Fruit fly (Drosophila melanogaster) whole organism, embryonic: ENCODE measurements around the gene Hs6st.

ENCODE experiments used
- Asciz ChIP-seq: fragments of 200-800 bp; sonication (Bioruptor generic); optimal IDR thresholded peaks from 2 replicates; lab custom pipeline; 2017; ENCODE audit warnings: missing biosample characterization, mild to moderate bottlenecking, missing genetic modification characterization, missing genetic modification reagents
- B-H1 ChIP-seq: fragments of 200-800 bp; sonication (Bioruptor generic); IDR thresholded peaks from 3 replicates; pipeline ENCODE4 v1.3.6; 2022; ENCODE audit warnings: missing biosample characterization, missing genetic modification characterization
- CG1024 ChIP-seq: fragments of 200-800 bp; sonication (Bioruptor generic); IDR thresholded peaks from 2 replicates; pipeline ENCODE4 v1.3.6; 2022; ENCODE audit warnings: missing biosample characterization, missing genetic modification characterization
- CG10267 ChIP-seq: fragments of 200-800 bp; sonication (Bioruptor generic); optimal IDR thresholded peaks from 2 replicates; lab custom pipeline; 2018; ENCODE audit warnings: missing biosample characterization, mild to moderate bottlenecking, missing genetic modification characterization, moderate library complexity
- CG10979 ChIP-seq: fragments of 200-800 bp; sonication (Bioruptor generic); optimal IDR thresholded peaks from 2 replicates; lab custom pipeline; 2018; ENCODE audit warnings: missing biosample characterization, mild to moderate bottlenecking, missing genetic modification characterization, moderate library complexity
- CG12299 ChIP-seq: fragments of 200-800 bp; sonication (Bioruptor generic); optimal IDR thresholded peaks from 2 replicates; lab custom pipeline; 2018; ENCODE audit warnings: missing biosample characterization, mild to moderate bottlenecking, missing genetic modification characterization
- CG13775 ChIP-seq: fragments of 200-800 bp; sonication (Bioruptor generic); optimal IDR thresholded peaks from 3 replicates; lab custom pipeline; 2017; ENCODE audit warnings: missing biosample characterization, mild to moderate bottlenecking, missing genetic modification characterization
- CG15011 ChIP-seq: fragments of 200-800 bp; sonication (Bioruptor generic); optimal IDR thresholded peaks from 3 replicates; lab custom pipeline; 2018; ENCODE audit warnings: missing biosample characterization, mild to moderate bottlenecking, missing genetic modification characterization
- CG1647 ChIP-seq: fragments of 200-800 bp; sonication (Bioruptor generic); optimal IDR thresholded peaks from 3 replicates; lab custom pipeline; 2016; ENCODE audit warnings: missing biosample characterization, missing genetic modification characterization
- CG16779 ChIP-seq: fragments of 200-800 bp; sonication (Bioruptor generic); IDR thresholded peaks from 2 replicates; pipeline ENCODE4 v1.3.6; 2022; ENCODE audit warnings: missing biosample characterization, missing genetic modification characterization
- CG17186 ChIP-seq: fragments of 200-800 bp; sonication (Bioruptor generic); optimal IDR thresholded peaks from 3 replicates; lab custom pipeline; 2017; ENCODE audit warnings: missing biosample characterization, missing genetic modification reagents, missing genetic modification characterization
- CG2116 ChIP-seq: fragments of 200-800 bp; sonication (Bioruptor generic); optimal IDR thresholded peaks from 3 replicates; lab custom pipeline; 2018; ENCODE audit warnings: missing biosample characterization, mild to moderate bottlenecking, missing genetic modification characterization
- CG33213 ChIP-seq: fragments of 200-800 bp; sonication (Bioruptor generic); optimal IDR thresholded peaks from 3 replicates; lab custom pipeline; 2016; ENCODE audit warnings: missing biosample characterization, missing genetic modification characterization
- CG43689 ChIP-seq: fragments of 200-800 bp; sonication (Bioruptor generic); IDR thresholded peaks from 2 replicates; pipeline ENCODE4 v1.3.6; 2022; ENCODE audit warnings: missing biosample characterization, missing genetic modification characterization
- CG5953 ChIP-seq: fragments of 200-800 bp; sonication (Bioruptor generic); IDR thresholded peaks from 2 replicates; pipeline ENCODE4 v1.3.6; 2022; ENCODE audit warnings: missing biosample characterization, missing genetic modification characterization
- CG6765 ChIP-seq: fragments of 200-800 bp; sonication (Bioruptor generic); optimal IDR thresholded peaks from 3 replicates; lab custom pipeline; 2017; ENCODE audit warnings: missing biosample characterization, mild to moderate bottlenecking, missing genetic modification characterization
- CG7786 ChIP-seq: fragments of 200-800 bp; sonication (Bioruptor generic); optimal IDR thresholded peaks from 2 replicates; lab custom pipeline; 2016; ENCODE audit warnings: missing biosample characterization, missing genetic modification characterization
- CG7839 ChIP-seq: fragments of 200-800 bp; sonication (Bioruptor generic); optimal IDR thresholded peaks from 3 replicates; lab custom pipeline; 2018; ENCODE audit warnings: missing biosample characterization, mild to moderate bottlenecking, missing genetic modification characterization, moderate library complexity
- CG7987 ChIP-seq: fragments of 200-800 bp; sonication (Bioruptor generic); optimal IDR thresholded peaks from 2 replicates; lab custom pipeline; 2018; ENCODE audit warnings: missing biosample characterization, mild to moderate bottlenecking, missing genetic modification characterization, moderate library complexity
- CG8089 ChIP-seq: fragments of 200-800 bp; sonication (Bioruptor generic); optimal IDR thresholded peaks from 3 replicates; lab custom pipeline; 2016; ENCODE audit warnings: missing biosample characterization, missing genetic modification characterization
- Doc3 ChIP-seq: fragments of 200-800 bp; sonication (Bioruptor generic); IDR thresholded peaks from 3 replicates; pipeline ENCODE4 v1.3.6; 2022; ENCODE audit warnings: missing biosample characterization, missing genetic modification characterization; ENCODE audit not compliant: partially characterized antibody
- H2.0 ChIP-seq: fragments of 200-800 bp; sonication (Bioruptor generic); IDR thresholded peaks from 2 replicates; pipeline ENCODE4 v1.3.6; 2022; ENCODE audit warnings: missing biosample characterization, missing genetic modification characterization
- NC2α ChIP-seq: fragments of 200-800 bp; sonication (Bioruptor generic); optimal IDR thresholded peaks from 2 replicates; lab custom pipeline; 2016; ENCODE audit warnings: missing biosample characterization, missing genetic modification characterization
- NC2β ChIP-seq: fragments of 200-800 bp; sonication (Bioruptor generic); optimal IDR thresholded peaks from 2 replicates; lab custom pipeline; 2016; ENCODE audit warnings: missing biosample characterization, missing genetic modification characterization
- Rx ChIP-seq: fragments of 200-800 bp; sonication (Bioruptor generic); IDR thresholded peaks from 2 replicates; pipeline ENCODE4 v1.3.6; 2022; ENCODE audit warnings: missing biosample characterization, missing genetic modification characterization
- Six4 ChIP-seq: fragments of 200-800 bp; sonication (Bioruptor generic); optimal IDR thresholded peaks from 2 replicates; lab custom pipeline; 2016; ENCODE audit warnings: missing biosample characterization, missing genetic modification characterization
- ase ChIP-seq: fragments of 200-800 bp; sonication (Bioruptor generic); IDR thresholded peaks from 3 replicates; pipeline ENCODE4 v1.3.6; 2022; ENCODE audit warnings: missing biosample characterization, missing genetic modification characterization
- bowl ChIP-seq: fragments of 200-800 bp; sonication (Bioruptor generic); IDR thresholded peaks from 2 replicates; pipeline ENCODE4 v1.3.6; 2022; ENCODE audit warnings: missing biosample characterization, missing genetic modification characterization
- cg ChIP-seq: fragments of 200-800 bp; sonication (Bioruptor generic); optimal IDR thresholded peaks from 3 replicates; lab custom pipeline; 2019; ENCODE audit warnings: missing biosample characterization, mild to moderate bottlenecking, missing genetic modification characterization, moderate library complexity
- crol ChIP-seq: fragments of 200-800 bp; sonication (Bioruptor generic); IDR thresholded peaks from 2 replicates; pipeline ENCODE4 v1.3.6; 2022; ENCODE audit warnings: missing biosample characterization, missing genetic modification characterization
- crp ChIP-seq, 2 experiments: fragments of 200-800 bp; sonication (Bioruptor generic); optimal IDR thresholded peaks; 2 replicates in 1 of 2; 3 replicates in 1 of 2; lab custom pipeline; 2017; ENCODE audit warnings: missing biosample characterization in 2 of 2, missing genetic modification characterization in 2 of 2, mild to moderate bottlenecking in 1 of 2, moderate library complexity in 1 of 2
- dati ChIP-seq: fragments of 200-800 bp; sonication (Bioruptor generic); IDR thresholded peaks from 2 replicates; pipeline ENCODE4 v1.3.6; 2022; ENCODE audit warnings: missing biosample characterization, missing genetic modification characterization
- dmrt11E ChIP-seq: fragments of 200-800 bp; sonication (Bioruptor generic); optimal IDR thresholded peaks from 3 replicates; lab custom pipeline; 2018; ENCODE audit warnings: missing biosample characterization, mild to moderate bottlenecking, missing genetic modification characterization, moderate library complexity
- dysf ChIP-seq: fragments of 200-800 bp; sonication (Bioruptor generic); IDR thresholded peaks from 3 replicates; pipeline ENCODE4 v1.3.6; 2022; ENCODE audit warnings: missing biosample characterization, missing genetic modification characterization
- ftz-f1 ChIP-seq: fragments of 200-800 bp; sonication (Bioruptor generic); optimal IDR thresholded peaks from 2 replicates; lab custom pipeline; 2016; ENCODE audit warnings: missing biosample characterization, missing genetic modification characterization
- grau ChIP-seq: fragments of 200-800 bp; optimal IDR thresholded peaks from 3 replicates; lab custom pipeline; 2019; ENCODE audit warnings: missing biosample characterization, mild to moderate bottlenecking, missing genetic modification characterization, moderate library complexity
- h ChIP-seq: fragments of >200 bp; optimal IDR thresholded peaks from 2 replicates; lab custom pipeline; 2017
- ken ChIP-seq: fragments of 200-800 bp; sonication (Bioruptor generic); IDR thresholded peaks from 3 replicates; pipeline ENCODE4 v1.3.6; 2022; ENCODE audit warnings: missing biosample characterization, missing genetic modification characterization
- knrl ChIP-seq: fragments of 200-800 bp; sonication (Bioruptor generic); IDR thresholded peaks from 3 replicates; pipeline ENCODE4 v1.3.6; 2022; ENCODE audit warnings: missing biosample characterization, missing genetic modification characterization; ENCODE audit not compliant: partially characterized antibody
- lbe ChIP-seq: fragments of 200-800 bp; sonication (Bioruptor generic); optimal IDR thresholded peaks from 2 replicates; lab custom pipeline; 2016; ENCODE audit warnings: missing biosample characterization, mild to moderate bottlenecking, missing genetic modification characterization
- lmd ChIP-seq: fragments of 200-800 bp; sonication (Bioruptor generic); IDR thresholded peaks from 2 replicates; pipeline ENCODE4 v1.3.6; 2022; ENCODE audit warnings: missing biosample characterization, missing genetic modification characterization
- maf-S ChIP-seq: fragments of 200-800 bp; sonication (Bioruptor generic); optimal IDR thresholded peaks from 2 replicates; lab custom pipeline; 2016; ENCODE audit warnings: missing biosample characterization, missing genetic modification characterization
- onecut ChIP-seq: fragments of 200-800 bp; sonication (Bioruptor generic); IDR thresholded peaks from 2 replicates; pipeline ENCODE4 v1.3.6; 2022; ENCODE audit warnings: missing biosample characterization, missing genetic modification characterization
- phol ChIP-seq: fragments of 200-800 bp; sonication (Bioruptor generic); optimal IDR thresholded peaks from 3 replicates; lab custom pipeline; 2018; ENCODE audit warnings: missing biosample characterization, mild to moderate bottlenecking, missing genetic modification characterization, moderate library complexity
- sd ChIP-seq: fragments of 200-800 bp; sonication (Bioruptor generic); optimal IDR thresholded peaks from 3 replicates; lab custom pipeline; 2018; ENCODE audit warnings: missing biosample characterization, mild to moderate bottlenecking, missing genetic modification characterization, moderate library complexity
- sens-2 ChIP-seq: fragments of 200-800 bp; sonication (Bioruptor generic); IDR thresholded peaks from 2 replicates; pipeline ENCODE4 v1.3.6; 2022; ENCODE audit warnings: missing biosample characterization, missing genetic modification characterization
- sima ChIP-seq: fragments of 200-800 bp; sonication (Bioruptor generic); optimal IDR thresholded peaks from 2 replicates; lab custom pipeline; 2016; ENCODE audit warnings: missing biosample characterization, missing genetic modification characterization
- sob ChIP-seq: fragments of 200-800 bp; sonication (Bioruptor generic); IDR thresholded peaks from 2 replicates; pipeline ENCODE4 v1.3.6; 2022; ENCODE audit warnings: missing biosample characterization, missing genetic modification characterization
- sqz ChIP-seq: fragments of 200-800 bp; sonication (Bioruptor generic); optimal IDR thresholded peaks from 3 replicates; lab custom pipeline; 2018; ENCODE audit warnings: missing biosample characterization, mild to moderate bottlenecking, missing genetic modification characterization
- stc ChIP-seq: fragments of 200-800 bp; sonication (Bioruptor generic); IDR thresholded peaks from 2 replicates; pipeline ENCODE4 v1.3.6; 2022; ENCODE audit warnings: missing biosample characterization, missing genetic modification characterization
- trh ChIP-seq: fragments of 200-800 bp; sonication (Bioruptor generic); optimal IDR thresholded peaks from 2 replicates; lab custom pipeline; 2016; ENCODE audit warnings: missing biosample characterization, missing genetic modification characterization
- tup ChIP-seq: fragments of 200-800 bp; sonication (Bioruptor generic); optimal IDR thresholded peaks from 2 replicates; lab custom pipeline; 2016; ENCODE audit warnings: missing biosample characterization, mild to moderate bottlenecking, missing genetic modification characterization, moderate library complexity

Hs6st gene

dm6 chr3R:19999474-19999873, 8.8 kb downstream of the Hs6st start (continued):
- TF ChIP-seq CG12299 (peak; percentile 68), bowl (GFP tag; lab: Robert Waterston, UW) (peak; percentile 42; the same call in 1 of the 2 replicates), CG17186 (GFP tag; lab: Kevin White, UChicago) (no peak), onecut (GFP tag; lab: Robert Waterston, UW) (peak; percentile 72), NC2β (GFP tag; lab: Kevin White, UChicago) (no peak), CG6765 (GFP tag; lab: Kevin White, UChicago) (peak; percentile 38), cg (no peak), ken (GFP tag; lab: Robert Waterston, UW) (peak; percentile 45; the same call in 1 of the 3 replicates), tup (GFP tag; lab: Kevin White, UChicago) (no peak), dati (no peak), CG16779 (GFP tag; lab: Robert Waterston, UW) (no peak), H2.0 (peak; percentile 70), dysf (GFP tag; lab: Robert Waterston, UW) (peak; percentile 79), crp (GFP tag; optimal IDR thresholded peaks at IDR 0.05; lab: Kevin White, UChicago) (no peak), h (no peak), sqz (GFP tag; lab: Kevin White, UChicago) (peak; percentile 80), sd (peak; percentile 50), CG7839 (tag; lab: Kevin White, UChicago) (peak; percentile 89), CG7987 (peak; percentile 24), dmrt11E (peak; percentile 88), Asciz (GFP tag; lab: Kevin White, UChicago) (peak; percentile 80), CG43689 (GFP tag; lab: Robert Waterston, UW) (peak; percentile 57; the same call in 1 of the 2 replicates), CG8089 (GFP tag; lab: Kevin White, UChicago) (no peak), CG15011 (GFP tag; lab: Kevin White, UChicago) (peak; percentile 43), CG2116 (GFP tag; lab: Kevin White, UChicago) (peak; percentile 11), crol (GFP tag; lab: Robert Waterston, UW) (peak; percentile 49; the same call in 1 of the 2 replicates), CG10267 (tag; lab: Kevin White, UChicago) (peak; percentile 83), sima (no peak), NC2α (no peak), CG5953 (peak; percentile 83), Doc3 (GFP tag; lab: Robert Waterston, UW) (no peak), lbe (peak; percentile 23), stc (peak; percentile 87), CG10979 (tag; lab: Kevin White, UChicago) (peak; percentile 88), Six4 (GFP tag; lab: Kevin White, UChicago) (peak; percentile 58), trh (GFP tag; lab: Kevin White, UChicago) (no peak), phol (tag; lab: Kevin White, UChicago) (peak; percentile 84), Rx (GFP tag; lab: Robert Waterston, UW) (no peak), ftz-f1 (GFP tag; lab: Kevin White, UChicago) (no peak), ase (GFP tag; lab: Robert Waterston, UW) (0 out of 3 replicates have a peak, but pooled peaks have one; percentile 53), B-H1 (GFP tag; lab: Robert Waterston, UW) (peak; percentile 66), CG1024 (peak; percentile 55; the same call in 1 of the 2 replicates), sob (GFP tag; lab: Robert Waterston, UW) (peak; percentile 82), CG1647 (GFP tag; lab: Kevin White, UChicago) (no peak), CG33213 (GFP tag; lab: Kevin White, UChicago) (no peak), lmd (GFP tag; lab: Robert Waterston, UW) (peak; percentile 87), grau (tag; lab: Kevin White, UChicago) (peak; percentile 87), knrl (GFP tag; lab: Robert Waterston, UW) (no peak), CG7786 (no peak), sens-2 (GFP tag; lab: Robert Waterston, UW) (0 out of 2 replicates have a peak, but pooled peaks have one; percentile 24), CG13775 (GFP tag; lab: Kevin White, UChicago) (peak; percentile 65), maf-S (GFP tag; lab: Kevin White, UChicago) (no peak)
